Fruit fly (Drosophila melanogaster): Measurements from ENCODE around the gene CG14341.

CG14341 gene

dm6 chr2L:1152693-1153092 lies 13.6 kb upstream of the CG14341 start:
- no peak for TF ChIP-seq gl (tag; optimal IDR thresholded peaks at IDR 0.05)
- no peak for TF ChIP-seq CG17806 (tag; optimal IDR thresholded peaks at IDR 0.05)
- no peak for TF ChIP-seq CG8301 (tag; optimal IDR thresholded peaks at IDR 0.05)
- TF ChIP-seq CG32121 (GFP tag; IDR thresholded peaks at IDR 0.05), result no peak
- no peak for TF ChIP-seq CG15710 (tag; optimal IDR thresholded peaks at IDR 0.05)
- no peak for TF ChIP-seq CG8159 (tag; optimal IDR thresholded peaks at IDR 0.05)
- no peak for TF ChIP-seq CG10348 (GFP tag; IDR thresholded peaks at IDR 0.05)
- TF ChIP-seq CG4496 (GFP tag; IDR thresholded peaks at IDR 0.05), result no peak
- TF ChIP-seq EcR (GFP tag; optimal IDR thresholded peaks at IDR 0.05), result no peak
- no peak for TF ChIP-seq Snoo (tag; optimal IDR thresholded peaks at IDR 0.05)
- TF ChIP-seq Pif1A (GFP tag; optimal IDR thresholded peaks at IDR 0.05), result no peak
- no peak for TF ChIP-seq fd96Ca (GFP tag; IDR thresholded peaks at IDR 0.05)
- TF ChIP-seq Pif1B (GFP tag; optimal IDR thresholded peaks at IDR 0.05), result no peak
- no peak for TF ChIP-seq CG14655 (GFP tag; optimal IDR thresholded peaks at IDR 0.05)

dm6 chr2L:1156592-1157249 lies 9.6 kb upstream of the CG14341 start:
- no peak for TF ChIP-seq CG32121 (GFP tag; IDR thresholded peaks at IDR 0.05)
- no peak for TF ChIP-seq CG8159 (tag; optimal IDR thresholded peaks at IDR 0.05)
- no peak for TF ChIP-seq Snoo (tag; optimal IDR thresholded peaks at IDR 0.05)
- TF ChIP-seq CG14655 (GFP tag; optimal IDR thresholded peaks at IDR 0.05), result no peak
- no peak for TF ChIP-seq Pif1B (GFP tag; optimal IDR thresholded peaks at IDR 0.05)
- TF ChIP-seq gl (tag; optimal IDR thresholded peaks at IDR 0.05), result no peak
- TF ChIP-seq CG9948 (tag; optimal IDR thresholded peaks at IDR 0.05), result no peak
- no peak for TF ChIP-seq rn (GFP tag; IDR thresholded peaks at IDR 0.05)
- no peak for TF ChIP-seq CG12605 (GFP tag; IDR thresholded peaks at IDR 0.05)
- TF ChIP-seq CG10348 (GFP tag; IDR thresholded peaks at IDR 0.05), result no peak
- TF ChIP-seq CG4496 (GFP tag; IDR thresholded peaks at IDR 0.05), result no peak
- no peak for TF ChIP-seq fd96Ca (GFP tag; IDR thresholded peaks at IDR 0.05)
- TF ChIP-seq EcR (GFP tag; optimal IDR thresholded peaks at IDR 0.05), result no peak

- TF ChIP-seq CG4496 (GFP tag; IDR thresholded peaks at IDR 0.05), result no peak
- no peak for TF ChIP-seq CG8159 (tag; optimal IDR thresholded peaks at IDR 0.05)
- TF ChIP-seq Pif1A (GFP tag; optimal IDR thresholded peaks at IDR 0.05), result no peak
- TF ChIP-seq D1 (tag; optimal IDR thresholded peaks at IDR 0.05), result no peak
- no peak for TF ChIP-seq CG12605 (GFP tag; IDR thresholded peaks at IDR 0.05)
- no peak for TF ChIP-seq CG14655 (GFP tag; optimal IDR thresholded peaks at IDR 0.05)
- TF ChIP-seq CG15710 (tag; optimal IDR thresholded peaks at IDR 0.05), result peak; percentile 5
Measured at dm6 chr2L:1157357-1157678, 9.0 kb upstream of the CG14341 start.

- TF ChIP-seq CG13204 (GFP tag; optimal IDR thresholded peaks at IDR 0.05), result no peak
- TF ChIP-seq CG9948 (tag; optimal IDR thresholded peaks at IDR 0.05), result peak; percentile 23
- no peak for TF ChIP-seq CG14655 (GFP tag; optimal IDR thresholded peaks at IDR 0.05)
- peak; percentile 15 for TF ChIP-seq CG8301 (tag; optimal IDR thresholded peaks at IDR 0.05)
- peak; percentile 53 for TF ChIP-seq CG8159 (tag; optimal IDR thresholded peaks at IDR 0.05)
- TF ChIP-seq EcR (GFP tag; optimal IDR thresholded peaks at IDR 0.05), result peak; percentile 82
- TF ChIP-seq CG15710 (tag; optimal IDR thresholded peaks at IDR 0.05), result peak; percentile 48
- no peak for TF ChIP-seq gl (tag; optimal IDR thresholded peaks at IDR 0.05)
- TF ChIP-seq Ets98B (GFP tag; IDR thresholded peaks at IDR 0.05), result peak; percentile 7; the same call in 1 of the 2 replicates
- no peak for TF ChIP-seq CG34367 (tag; optimal IDR thresholded peaks at IDR 0.05)
- peak; percentile 20 for TF ChIP-seq CG17806 (tag; optimal IDR thresholded peaks at IDR 0.05)
- peak; percentile 26; the same call in 1 of the 2 replicates for TF ChIP-seq CG32121 (GFP tag; IDR thresholded peaks at IDR 0.05)
Measured at dm6 chr2L:1157679-1158518, 8.4 kb upstream of the CG14341 start, which contains the start of gene capt. Gene capt (minus strand): TSS chr2L:1158262.

dm6 chr2L:1158519-1159319 lies 7.6 kb upstream of the CG14341 start, which contains the start of gene Tango14:
Gene Tango14 (plus strand): TSS chr2L:1158661.
- TF ChIP-seq CG15710 (tag; optimal IDR thresholded peaks at IDR 0.05) (no peak), D1 (tag; optimal IDR thresholded peaks at IDR 0.05) (no peak), fd96Ca (GFP tag; IDR thresholded peaks at IDR 0.05) (0 out of 3 replicates have a peak, but pooled peaks have one; percentile 38), CG4496 (GFP tag; IDR thresholded peaks at IDR 0.05) (0 out of 3 replicates have a peak, but pooled peaks have one; percentile 42), rn (GFP tag; IDR thresholded peaks at IDR 0.05) (no peak), gl (tag; optimal IDR thresholded peaks at IDR 0.05) (no peak), CG10348 (GFP tag; IDR thresholded peaks at IDR 0.05) (no peak), Pif1A (GFP tag; optimal IDR thresholded peaks at IDR 0.05) (no peak), CG9948 (tag; optimal IDR thresholded peaks at IDR 0.05) (no peak), Pif1B (GFP tag; optimal IDR thresholded peaks at IDR 0.05) (no peak), Ets98B (GFP tag; IDR thresholded peaks at IDR 0.05) (no peak), CG32121 (GFP tag; IDR thresholded peaks at IDR 0.05) (no peak), CG34367 (tag; optimal IDR thresholded peaks at IDR 0.05) (no peak), CG17806 (tag; optimal IDR thresholded peaks at IDR 0.05) (no peak), CG14655 (GFP tag; optimal IDR thresholded peaks at IDR 0.05) (no peak), CG8301 (tag; optimal IDR thresholded peaks at IDR 0.05) (no peak)

Data from whole organism, pupa.